Worm (Caenorhabditis elegans): Measurements from ENCODE around the gene C04H4.1.

The C04H4.1 gene

DNA sequence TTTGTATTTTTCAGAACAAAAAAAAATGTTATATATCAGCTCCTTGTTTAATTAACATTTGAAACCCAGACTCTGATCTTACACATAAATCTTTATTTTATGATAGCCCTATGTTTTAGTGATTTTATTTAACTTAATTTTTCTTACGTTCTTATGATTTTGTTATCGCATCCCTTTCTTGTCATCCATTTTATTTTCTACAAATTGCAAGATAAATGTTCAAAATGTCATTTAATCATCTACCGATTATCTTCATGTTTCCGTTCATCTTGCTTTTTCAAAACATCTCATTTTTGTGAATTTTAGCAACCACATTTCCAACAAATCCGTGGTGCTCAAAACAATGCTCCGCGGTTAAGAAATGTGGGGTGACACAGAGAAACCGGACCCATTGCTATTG lies 17.7 kb downstream of the C04H4.1 start, which contains the start of gene DH11.5 (continued):
- TF ChIP-seq odd-2 (tag; optimal IDR thresholded peaks at IDR 0.05) (no peak), fkh-10 (GFP tag; optimal IDR thresholded peaks at IDR 0.05) (no peak), ama-1 (optimal IDR thresholded peaks at IDR 0.05) (no peak)

DNA sequence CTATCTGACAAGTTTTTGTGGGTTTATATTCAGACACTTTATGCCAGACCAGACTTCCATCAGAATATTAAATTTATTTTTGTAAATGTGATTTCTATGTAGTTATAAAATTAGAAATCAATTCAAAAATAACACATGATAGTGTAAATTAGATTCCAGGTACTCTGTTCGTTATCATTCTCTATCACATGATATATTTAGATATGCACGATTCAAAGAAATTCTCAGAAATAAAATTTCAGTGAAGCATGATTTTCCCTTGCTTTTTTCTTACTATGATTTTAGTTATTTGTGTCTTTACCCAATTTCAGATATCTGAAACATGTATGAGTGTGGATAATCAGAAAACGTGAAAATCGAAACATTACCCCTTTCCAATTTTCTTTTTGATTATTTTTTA lies 18.9 kb downstream of the C04H4.1 start:
- TF ChIP-seq fkh-10 (GFP tag; optimal IDR thresholded peaks at IDR 0.05) (no peak), eyg-1 (tag; optimal IDR thresholded peaks at IDR 0.05) (no peak), sox-2 (GFP tag; IDR thresholded peaks at IDR 0.05) (no peak), sox-4 (tag; optimal IDR thresholded peaks at IDR 0.05) (no peak)

DNA sequence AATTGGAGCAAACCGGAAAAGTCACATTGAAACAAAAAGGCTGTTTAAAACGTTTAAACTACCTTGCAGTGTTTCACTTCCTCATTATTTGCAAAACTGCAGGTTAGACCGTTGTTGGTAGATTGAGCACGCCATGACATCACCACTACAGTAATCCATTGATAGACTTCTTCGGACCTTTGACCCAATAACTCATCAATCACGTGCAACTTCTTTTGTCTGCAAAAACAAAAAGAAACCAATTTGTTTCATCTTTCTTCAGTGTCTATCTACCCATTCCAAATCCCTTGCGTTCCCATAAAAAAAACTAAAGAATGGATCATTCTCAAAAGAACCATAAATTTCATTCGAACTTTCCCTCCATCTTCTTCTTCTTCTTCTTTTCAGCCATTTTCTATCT lies 22.4 kb downstream of the C04H4.1 start:
- no peak for TF ChIP-seq madf-2 (tag; optimal IDR thresholded peaks at IDR 0.05)

DNA sequence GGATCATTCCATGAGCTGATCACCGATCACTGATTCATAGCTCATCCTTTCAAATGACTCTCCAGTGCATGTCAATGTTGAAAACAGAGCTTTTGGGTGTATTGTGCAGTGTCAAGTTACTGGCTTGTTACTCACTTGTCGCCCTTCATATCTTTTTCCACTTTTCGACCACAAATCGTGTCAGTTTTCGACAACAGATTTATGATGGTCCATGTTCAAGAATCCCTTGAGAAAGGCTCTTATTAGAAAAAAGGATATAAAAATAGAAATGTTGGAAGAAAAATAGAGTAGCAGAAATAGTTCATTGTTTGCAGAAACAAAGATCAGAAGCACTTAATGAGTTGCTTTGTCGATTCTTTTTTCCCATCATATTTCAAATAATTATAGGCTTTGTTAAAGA lies 24.8 kb downstream of the C04H4.1 start:
- TF ChIP-seq odd-2 (tag; optimal IDR thresholded peaks at IDR 0.05) (no peak), syd-9 (tag; optimal IDR thresholded peaks at IDR 0.05) (no peak), fkh-6 (tag; optimal IDR thresholded peaks at IDR 0.05) (no peak), nfya-1 (tag; optimal IDR thresholded peaks at IDR 0.05) (no peak), ahr-1 (tag; optimal IDR thresholded peaks at IDR 0.05) (no peak), pag-3 (tag; optimal IDR thresholded peaks at IDR 0.05; ENCODE audit: borderline replicate concordance) (no peak), pha-2 (tag; optimal IDR thresholded peaks at IDR 0.05) (no peak), ets-4 (tag; optimal IDR thresholded peaks at IDR 0.05) (no peak), hlh-15 (tag; optimal IDR thresholded peaks at IDR 0.05) (no peak), hlh-6 (tag; optimal IDR thresholded peaks at IDR 0.05) (no peak), unc-86 (tag; optimal IDR thresholded peaks at IDR 0.05) (no peak), pqm-1 (tag; optimal IDR thresholded peaks at IDR 0.05) (no peak)

DNA sequence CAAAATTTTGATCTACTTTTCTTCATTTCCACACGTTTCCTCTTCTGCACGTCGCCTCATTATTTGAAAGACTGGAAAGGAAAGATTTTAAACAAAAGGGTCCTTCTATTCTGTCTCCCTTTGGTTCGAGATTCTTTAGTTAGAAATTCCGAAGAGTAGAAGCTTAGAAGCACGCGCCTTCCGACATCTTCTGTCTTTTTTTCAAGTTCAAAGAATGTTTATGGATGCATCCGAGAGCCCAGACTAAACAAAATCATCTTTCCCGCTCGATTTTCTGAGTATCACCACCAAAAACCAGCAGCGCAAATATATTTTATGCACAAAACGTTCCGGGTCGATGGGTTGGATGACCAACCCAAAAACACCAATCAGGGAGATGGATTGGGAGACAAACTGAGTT lies 25.4 kb downstream of the C04H4.1 start:
- no peak for TF ChIP-seq ceh-6 (GFP tag; optimal IDR thresholded peaks at IDR 0.05)
- no peak for TF ChIP-seq syd-9 (tag; optimal IDR thresholded peaks at IDR 0.05)

DNA sequence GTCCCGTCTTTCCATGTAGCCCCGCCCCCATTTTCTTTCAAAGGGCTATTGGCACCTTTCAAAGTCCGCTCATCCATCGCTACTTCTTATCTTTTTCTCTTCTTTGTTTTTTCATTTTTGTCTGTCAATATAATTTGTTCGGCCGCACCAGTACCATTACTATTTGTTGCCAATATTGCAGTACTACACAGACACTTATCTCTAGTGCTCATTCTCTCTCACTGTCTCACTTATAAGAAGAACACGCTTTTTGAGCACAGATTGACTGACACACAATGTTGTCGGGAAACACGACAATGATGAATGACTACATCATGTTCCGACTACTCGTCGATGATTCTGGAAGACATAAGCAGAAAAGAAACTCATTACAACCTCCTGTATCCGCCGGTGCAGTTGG lies 26.4 kb downstream of the C04H4.1 start:
- TF ChIP-seq ceh-48 (tag; optimal IDR thresholded peaks at IDR 0.05) (no peak), K09A11.1 (tag; optimal IDR thresholded peaks at IDR 0.05; ENCODE audit: insufficient read depth) (no peak)

DNA sequence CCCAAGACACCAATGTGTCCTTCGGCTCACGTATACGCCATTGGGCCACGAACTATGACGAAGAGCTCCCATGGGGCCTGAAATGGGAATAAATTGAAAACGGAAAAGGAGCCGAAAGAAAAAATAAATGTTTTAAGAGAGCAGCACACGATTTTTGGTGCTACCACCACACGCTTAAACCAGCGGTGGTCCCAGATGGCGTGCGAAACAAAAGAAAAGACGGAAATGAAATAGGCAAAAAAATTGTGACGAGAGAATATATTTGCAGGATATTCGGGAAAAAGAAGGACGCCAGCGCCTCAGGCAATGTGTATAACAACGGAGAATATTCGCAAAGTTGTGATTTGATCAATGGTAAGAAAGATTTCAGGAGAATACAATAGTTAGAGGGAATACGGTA lies 28.3 kb downstream of the C04H4.1 start:
- TF ChIP-seq npax-4 (tag; optimal IDR thresholded peaks at IDR 0.05) (no peak), unc-55 (GFP tag; optimal IDR thresholded peaks at IDR 0.05) (no peak), K09A11.1 (tag; optimal IDR thresholded peaks at IDR 0.05; ENCODE audit: insufficient read depth) (no peak), elt-2 (tag; optimal IDR thresholded peaks at IDR 0.05) (no peak), C38D4.7 (GFP tag; optimal IDR thresholded peaks at IDR 0.05) (no peak), hlh-8 (tag; optimal IDR thresholded peaks at IDR 0.05) (no peak), tbx-7 (tag; optimal IDR thresholded peaks at IDR 0.05) (no peak), lin-11 (tag; optimal IDR thresholded peaks at IDR 0.05) (no peak)

DNA sequence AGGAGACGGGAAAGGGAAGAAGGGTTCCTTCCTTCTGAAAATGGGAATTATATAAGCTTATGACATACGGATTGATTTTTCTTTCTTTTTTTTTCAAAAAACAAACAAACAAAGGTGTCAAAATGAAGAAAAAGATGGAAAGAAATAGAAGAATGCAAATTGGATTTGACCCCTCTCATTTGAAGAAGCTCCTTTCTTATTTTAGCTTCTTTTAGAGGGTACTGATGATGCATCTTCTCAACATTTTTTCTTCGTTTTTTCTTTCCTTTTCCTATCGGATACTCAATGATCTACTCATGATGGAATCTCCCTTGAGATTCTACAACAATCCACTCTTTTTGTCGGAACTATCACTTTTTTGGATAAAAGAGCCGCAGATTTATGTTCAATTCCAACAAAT lies 31.5 kb downstream of the C04H4.1 start:
- TF ChIP-seq unc-42 (tag; optimal IDR thresholded peaks at IDR 0.05), result peak; percentile 69
- no peak for TF ChIP-seq Y22D7AL.16 (tag; optimal IDR thresholded peaks at IDR 0.05)
- TF ChIP-seq pha-2 (tag; optimal IDR thresholded peaks at IDR 0.05), result no peak
- TF ChIP-seq ceh-48 (tag; optimal IDR thresholded peaks at IDR 0.05), result no peak
